Fruit fly (Drosophila melanogaster) Kc167 (cell line): ENCODE measurements around the gene Cipc.

Experiments used
- Myc ChIP-seq: fragments of >200 bp; optimal IDR thresholded peaks from 2 replicates; lab custom pipeline; 2017; ENCODE audit warnings: missing external identifiers
- Sin3A ChIP-seq: fragments of >200 bp; optimal IDR thresholded peaks from 2 replicates; lab custom pipeline; 2018; ENCODE audit warnings: missing external identifiers
- h ChIP-seq: fragments of >200 bp; optimal IDR thresholded peaks from 3 replicates; lab custom pipeline; 2018; ENCODE audit warnings: missing external identifiers
- psq ChIP-seq: fragments of >200 bp; optimal IDR thresholded peaks from 2 replicates; lab custom pipeline; 2017; ENCODE audit warnings: missing external identifiers

dm6 chr3R:26105407-26105806, 1.3 kb upstream of the Cipc start:
- no peak for TF ChIP-seq Myc
- no peak for TF ChIP-seq psq (lab: Kevin White, UChicago)
- no peak for TF ChIP-seq Sin3A (lab: Kevin White, UChicago)
- TF ChIP-seq h = no peak
